Worm (Caenorhabditis elegans) whole organism, L3 larva: ENCODE results near the gene F47B8.3.

Experiments used
- daf-12 ChIP-seq: fragments of 150-350 bp; optimal IDR thresholded peaks from 2 replicates; lab custom pipeline; 2014; ENCODE audit warnings: missing biosample characterization, missing genetic modification reagents, missing genetic modification characterization
- egl-27 ChIP-seq: sonication (generic microtip); optimal IDR thresholded peaks from 4 replicates; lab custom pipeline; 2017; ENCODE audit warnings: missing biosample characterization, missing genetic modification reagents, missing genetic modification characterization
- elt-1 ChIP-seq: fragments of 150-350 bp; optimal IDR thresholded peaks from 2 replicates; lab custom pipeline; 2014; ENCODE audit warnings: missing biosample characterization, missing genetic modification characterization
- elt-3 ChIP-seq, 3 experiments: fragments of 150-350 bp in 1 of 3; sonication (generic microtip) in 2 of 3; optimal IDR thresholded peaks; 2 replicates in 2 of 3; 4 replicates in 1 of 3; lab custom pipeline; 2014 to 2017; ENCODE audit warnings: missing biosample characterization in 3 of 3, missing genetic modification characterization in 3 of 3
- nfya-1 ChIP-seq: sonication (generic microtip); optimal IDR thresholded peaks from 2 replicates; lab custom pipeline; 2017; ENCODE audit warnings: missing genetic modification characterization, mild to moderate bottlenecking, missing compliant biosample characterization, antibody characterized with exemption, moderate library complexity; ENCODE audit not compliant: insufficient read depth
- nhr-11 ChIP-seq: fragments of 150-350 bp; optimal IDR thresholded peaks from 2 replicates; lab custom pipeline; 2014; ENCODE audit warnings: missing biosample characterization, missing genetic modification characterization
- nhr-12 ChIP-seq: fragments of 150-350 bp; optimal IDR thresholded peaks from 2 replicates; lab custom pipeline; 2014; ENCODE audit warnings: missing biosample characterization, missing genetic modification characterization
- nhr-23 ChIP-seq: fragments of 150-350 bp; optimal IDR thresholded peaks from 2 replicates; lab custom pipeline; 2014; ENCODE audit warnings: missing biosample characterization, missing genetic modification reagents, missing genetic modification characterization
- pqm-1 ChIP-seq: fragments of 150-350 bp; optimal IDR thresholded peaks from 2 replicates; lab custom pipeline; 2017; ENCODE audit warnings: missing biosample characterization, missing genetic modification characterization, inconsistent platforms
- tbx-2 ChIP-seq: sonication (generic microtip); optimal IDR thresholded peaks from 2 replicates; lab custom pipeline; 2016; ENCODE audit warnings: mild to moderate bottlenecking, missing genetic modification characterization, missing compliant biosample characterization
- zag-1 ChIP-seq: fragments of 150-350 bp; optimal IDR thresholded peaks from 2 replicates; lab custom pipeline; 2014; ENCODE audit warnings: missing biosample characterization, missing genetic modification characterization
- ztf-4 ChIP-seq: fragments of 150-350 bp; optimal IDR thresholded peaks from 2 replicates; lab custom pipeline; 2014; ENCODE audit warnings: missing biosample characterization, missing genetic modification characterization

DNA sequence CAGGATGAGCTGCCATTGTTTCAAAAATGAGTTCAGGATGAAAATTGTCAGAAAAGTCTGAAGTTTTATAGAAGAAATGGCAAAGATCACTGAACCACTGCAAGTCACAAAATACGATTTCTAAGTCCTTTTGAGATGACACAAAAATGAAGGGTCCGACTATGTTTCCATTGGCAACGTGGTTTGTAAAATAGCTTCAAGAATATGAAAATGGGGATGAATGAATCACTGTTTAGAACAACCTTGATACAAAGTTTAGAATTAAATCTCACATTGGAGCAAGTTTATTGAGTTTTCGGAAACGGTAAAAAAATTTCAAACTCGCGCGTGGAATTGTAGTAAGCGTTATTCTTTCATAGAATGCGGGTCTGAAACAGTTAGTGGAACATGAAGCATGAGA, 11.7 kb downstream of the F47B8.3 start, which contains the start of gene ddn-3:
- TF ChIP-seq ztf-4 (tag; lab: Kevin White, UChicago) (no peak), nhr-23 (tag; lab: Kevin White, UChicago) (no peak), tbx-2 (tag; lab: Kevin White, UChicago) (no peak), zag-1 (tag; lab: Kevin White, UChicago) (no peak), nfya-1 (no peak), nhr-11 (tag; lab: Kevin White, UChicago) (no peak), elt-1 (no peak), daf-12 (tag; lab: Kevin White, UChicago) (no peak), nhr-12 (tag; lab: Kevin White, UChicago) (no peak), pqm-1 (tag; lab: Kevin White, UChicago) (no peak), egl-27 (tag; lab: Kevin White, UChicago) (no peak), elt-3 (tag; optimal IDR thresholded peaks at IDR 0.05; lab: Kevin White, UChicago) (no peak)
